Worm (Caenorhabditis elegans): ENCODE results near the gene clec-156.

ce11 chrIII:4809526-4810153, 32.4 kb downstream of the clec-156 start, which contains the start of gene pal-1:
- TF ChIP-seq him-1 (tag; optimal IDR thresholded peaks at IDR 0.05): no peak
- no peak for TF ChIP-seq W03F9.2 (tag; optimal IDR thresholded peaks at IDR 0.05)
